Worm (Caenorhabditis elegans): ENCODE measurements around the gene mob-2.

Gene mob-2

DNA sequence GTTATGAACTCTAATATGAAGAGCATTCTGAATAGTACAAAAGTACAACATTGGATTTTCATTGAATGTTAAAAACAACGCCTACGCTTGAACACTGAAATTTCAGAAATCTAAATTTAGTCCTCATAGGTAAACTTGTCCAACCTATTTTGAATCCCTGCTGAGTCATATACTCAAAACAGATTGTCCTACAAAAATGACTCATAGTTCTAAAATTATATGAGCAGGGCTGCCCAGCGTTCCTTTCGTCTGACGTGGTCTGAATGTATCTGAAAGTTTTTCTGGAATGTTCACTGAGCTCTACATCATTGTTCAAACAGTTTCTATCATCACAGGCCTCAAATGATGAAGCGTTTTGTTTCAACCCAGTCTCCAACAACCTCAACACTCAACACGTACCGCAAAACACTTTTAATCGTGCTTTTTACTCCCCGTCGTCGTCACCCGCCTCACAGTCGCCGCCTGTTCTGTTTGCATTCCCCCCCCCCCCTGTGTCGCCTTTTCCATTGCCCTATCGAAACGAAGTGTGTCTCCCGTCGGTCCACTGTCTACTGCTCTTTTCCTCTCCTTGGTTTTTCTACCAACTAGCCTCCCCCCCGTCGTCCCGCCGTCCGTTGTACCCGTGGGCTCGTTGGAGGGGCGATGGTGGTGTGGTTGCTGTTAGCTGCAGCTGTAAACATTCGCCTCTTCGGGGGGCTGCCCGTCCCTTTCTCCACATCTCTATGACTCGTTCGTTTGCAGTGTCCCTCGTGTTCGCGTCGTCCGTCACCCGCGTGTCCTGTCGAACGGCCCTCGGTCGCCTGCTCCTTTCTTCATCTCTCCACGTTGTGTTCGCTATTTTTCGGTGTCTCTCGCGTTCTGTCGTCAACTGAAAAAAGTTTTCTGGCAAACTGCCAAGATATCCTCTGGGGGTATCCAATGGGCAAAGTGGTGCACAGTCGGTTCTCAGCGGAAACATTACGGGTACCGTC lies 25.8 kb downstream of the mob-2 start (continued):
- peak in 1 of 2 experiments; percentile 13 for TF ChIP-seq hif-1 (tag; optimal IDR thresholded peaks at IDR 0.05)
- peak; percentile 3 for TF ChIP-seq ceh-32 (tag; optimal IDR thresholded peaks at IDR 0.05; ENCODE audit: poor library complexity)
- TF ChIP-seq nhr-42 (GFP tag; IDR thresholded peaks at IDR 0.05), result 0 out of 2 replicates have a peak, but pooled peaks have one; percentile 55
- peak; percentile 6 for TF ChIP-seq T20F7.1 (GFP tag; optimal IDR thresholded peaks at IDR 0.05)
- peak; percentile 74 for TF ChIP-seq ceh-20 (GFP tag; IDR thresholded peaks at IDR 0.05)
- peak; percentile 82 for TF ChIP-seq mep-1 (tag; optimal IDR thresholded peaks at IDR 0.05)
- 0 out of 2 replicates have a peak, but pooled peaks have one; percentile 43 for TF ChIP-seq mdt-29 (GFP tag; IDR thresholded peaks at IDR 0.05)
- peak; percentile 40 for TF ChIP-seq nhr-6 (tag; optimal IDR thresholded peaks at IDR 0.05)
- TF ChIP-seq spr-3 (GFP tag; optimal IDR thresholded peaks at IDR 0.05), result no peak
- peak; percentile 23 for TF ChIP-seq nhr-111 (GFP tag; optimal IDR thresholded peaks at IDR 0.05)
- peak; percentile 73 to 94 for TF ChIP-seq mdl-1 (tag; optimal IDR thresholded peaks at IDR 0.05)
- peak; percentile 16; the same call in 1 of the 2 replicates for TF ChIP-seq madf-9 (GFP tag; conservative IDR thresholded peaks at IDR 0.05)
- TF ChIP-seq mxl-2 (GFP tag; conservative IDR thresholded peaks at IDR 0.05), result 0 out of 2 replicates have a peak, but pooled peaks have one; percentile 39
- TF ChIP-seq arid-1 (GFP tag; conservative IDR thresholded peaks at IDR 0.05), result 0 out of 2 replicates have a peak, but pooled peaks have one; percentile 29
- peak; percentile 28 for TF ChIP-seq dpl-1 (GFP tag; optimal IDR thresholded peaks at IDR 0.05)
- peak; percentile 49 for TF ChIP-seq mes-2 (tag; optimal IDR thresholded peaks at IDR 0.05; ENCODE audit: poor library complexity, severe bottlenecking)
- peak; percentile 62 to 76 for TF ChIP-seq lsy-2 (tag; optimal IDR thresholded peaks at IDR 0.05)
- TF ChIP-seq unc-39 (tag; optimal IDR thresholded peaks at IDR 0.05), result no peak
- TF ChIP-seq ces-1 (GFP tag; optimal IDR thresholded peaks at IDR 0.05), result no peak
- TF ChIP-seq unc-62 (GFP tag; optimal IDR thresholded peaks at IDR 0.05 in 1 of 2), result peak; percentile 8 to 91
- TF ChIP-seq unc-62 (tag; optimal IDR thresholded peaks at IDR 0.05), result no peak
- TF ChIP-seq snpc-1.2 (GFP tag; IDR thresholded peaks at IDR 0.05), result no peak
- no peak for TF ChIP-seq F10B5.3 (tag; optimal IDR thresholded peaks at IDR 0.05)
- TF ChIP-seq nhr-77 (tag; optimal IDR thresholded peaks at IDR 0.05), result no peak
- TF ChIP-seq aha-1 (tag), result peak; percentile 97
- TF ChIP-seq ctbp-1 (GFP tag; IDR thresholded peaks at IDR 0.05), result peak; percentile 80
- TF ChIP-seq pha-4 (GFP tag; IDR thresholded peaks at IDR 0.05), result peak; percentile 84; the same call in 1 of the 2 replicates
- TF ChIP-seq pha-4 (tag; optimal IDR thresholded peaks at IDR 0.05), result peak; percentile 17
- TF ChIP-seq lin-1 (GFP tag; IDR thresholded peaks at IDR 0.05), result 0 out of 2 replicates have a peak, but pooled peaks have one; percentile 63
- peak; percentile 65 for TF ChIP-seq dmd-6 (GFP tag; IDR thresholded peaks at IDR 0.05)
- TF ChIP-seq dve-1 (tag; optimal IDR thresholded peaks at IDR 0.05; ENCODE audit: insufficient read depth), result peak; percentile 66
- peak; percentile 57 for TF ChIP-seq nhr-102 (tag; optimal IDR thresholded peaks at IDR 0.05)
- no peak for TF ChIP-seq sdz-12 (GFP tag; optimal IDR thresholded peaks at IDR 0.05)
- TF ChIP-seq hlh-11 (tag; optimal IDR thresholded peaks at IDR 0.05), result peak; percentile 95
- no peak for TF ChIP-seq zag-1 (tag; optimal IDR thresholded peaks at IDR 0.05)
- no peak for TF ChIP-seq Y48G9A.11 (GFP tag; IDR thresholded peaks at IDR 0.05)
- TF ChIP-seq saeg-2 (GFP tag; IDR thresholded peaks at IDR 0.05), result 0 out of 2 replicates have a peak, but pooled peaks have one; percentile 18
- TF ChIP-seq tag-97 (GFP tag; IDR thresholded peaks at IDR 0.05), result no peak
- peak; percentile 44 for TF ChIP-seq nhr-28 (tag; optimal IDR thresholded peaks at IDR 0.05)
- no peak for TF ChIP-seq lin-13 (GFP tag; optimal IDR thresholded peaks at IDR 0.05)
- TF ChIP-seq php-3 (GFP tag; IDR thresholded peaks at IDR 0.05), result 0 out of 2 replicates have a peak, but pooled peaks have one; percentile 51
- no peak for TF ChIP-seq daf-8 (GFP tag; IDR thresholded peaks at IDR 0.05)
- TF ChIP-seq F26F4.8 (GFP tag; conservative IDR thresholded peaks at IDR 0.05), result no peak
- TF ChIP-seq egl-27 (tag; optimal IDR thresholded peaks at IDR 0.05), result no peak
- TF ChIP-seq D1046.2 (GFP tag; IDR thresholded peaks at IDR 0.05), result 0 out of 2 replicates have a peak, but pooled peaks have one; percentile 21
- peak; percentile 76 for TF ChIP-seq nhr-10 (tag; optimal IDR thresholded peaks at IDR 0.05)
- no peak for TF ChIP-seq zfp-2 (tag; optimal IDR thresholded peaks at IDR 0.05)
- TF ChIP-seq ceh-44 (GFP tag; IDR thresholded peaks at IDR 0.05), result no peak

All from whole organism, L4 larva.